Fruit fly (Drosophila melanogaster): ENCODE measurements around the gene Fum3.

Fum3 gene

dm6 chr3L:11418041-11418674, 47.5 kb downstream of the Fum3 start (continued):
- TF ChIP-seq wdn (GFP tag; IDR thresholded peaks at IDR 0.05) (peak; percentile 79), Doc2 (GFP tag; IDR thresholded peaks at IDR 0.05) (peak; percentile 91), CG7745 (tag; optimal IDR thresholded peaks at IDR 0.05) (peak; percentile 74), sd (tag; optimal IDR thresholded peaks at IDR 0.05) (peak; percentile 71), CG12942 (GFP tag; optimal IDR thresholded peaks at IDR 0.05) (peak; percentile 75), Sry-β (GFP tag; optimal IDR thresholded peaks at IDR 0.05) (peak; percentile 44), CG15479 (GFP tag; optimal IDR thresholded peaks at IDR 0.05) (peak; percentile 24), CG7963 (GFP tag; IDR thresholded peaks at IDR 0.05; ENCODE audit: partially characterized antibody) (no peak), Awh (GFP tag; IDR thresholded peaks at IDR 0.05) (peak; percentile 88), CG12659 (GFP tag; optimal IDR thresholded peaks at IDR 0.05) (peak; percentile 93), CG9932 (GFP tag; IDR thresholded peaks at IDR 0.05) (peak; percentile 93), caup (GFP tag; optimal IDR thresholded peaks at IDR 0.05; ENCODE audit: severe bottlenecking) (peak; percentile 81), ERR (GFP tag; optimal IDR thresholded peaks at IDR 0.05) (peak; percentile 72), CG18476 (GFP tag; optimal IDR thresholded peaks at IDR 0.05) (peak; percentile 89), Oaz (GFP tag; IDR thresholded peaks at IDR 0.05) (peak; percentile 94), pum (GFP tag; optimal IDR thresholded peaks at IDR 0.05) (peak; percentile 88), sima (GFP tag; optimal IDR thresholded peaks at IDR 0.05) (no peak), sqz (GFP tag; optimal IDR thresholded peaks at IDR 0.05) (peak; percentile 84), C15 (GFP tag; IDR thresholded peaks at IDR 0.05) (peak; percentile 76; the same call in 2 of the 3 replicates), ase (GFP tag; IDR thresholded peaks at IDR 0.05) (peak; percentile 97), CG10959 (GFP tag; IDR thresholded peaks at IDR 0.05) (peak; percentile 94), PHDP (tag; optimal IDR thresholded peaks at IDR 0.05) (peak; percentile 93), gsb (GFP tag; IDR thresholded peaks at IDR 0.05) (peak; percentile 80), sc (optimal IDR thresholded peaks at IDR 0.05) (no peak), sc (GFP tag; optimal IDR thresholded peaks at IDR 0.05) (peak; percentile 89), pb (GFP tag; optimal IDR thresholded peaks at IDR 0.05) (peak; percentile 56), nerfin-1 (tag; optimal IDR thresholded peaks at IDR 0.05) (peak; percentile 95), fd64A (GFP tag; optimal IDR thresholded peaks at IDR 0.05) (peak; percentile 81), Fer1 (GFP tag; optimal IDR thresholded peaks at IDR 0.05) (peak; percentile 92), E2f1 (GFP tag; IDR thresholded peaks at IDR 0.05) (peak; percentile 93), CG12769 (tag; optimal IDR thresholded peaks at IDR 0.05) (peak; percentile 94), fd102C (GFP tag; optimal IDR thresholded peaks at IDR 0.05) (peak; percentile 36), tgo (GFP tag; IDR thresholded peaks at IDR 0.05) (peak; percentile 96), NfI (GFP tag; optimal IDR thresholded peaks at IDR 0.05) (peak; percentile 88), Ada2b (GFP tag; IDR thresholded peaks at IDR 0.05) (peak; percentile 89), scrt (GFP tag; optimal IDR thresholded peaks at IDR 0.05) (peak; percentile 79), nmo (GFP tag; optimal IDR thresholded peaks at IDR 0.05) (peak; percentile 96), Usf (GFP tag; optimal IDR thresholded peaks at IDR 0.05) (peak; percentile 86), peb (GFP tag; IDR thresholded peaks at IDR 0.05) (peak; percentile 91), CG2889 (GFP tag; IDR thresholded peaks at IDR 0.05) (peak; percentile 96), abd-A (tag; optimal IDR thresholded peaks at IDR 0.05) (peak; percentile 31), Hr78 (GFP tag; optimal IDR thresholded peaks at IDR 0.05) (peak in 1 of 2 experiments; percentile 83), bigmax (GFP tag; optimal IDR thresholded peaks at IDR 0.05) (no peak), jing (GFP tag; optimal IDR thresholded peaks at IDR 0.05) (peak; percentile 93), shn (GFP tag; optimal IDR thresholded peaks at IDR 0.05) (peak; percentile 91), CG4820 (GFP tag; optimal IDR thresholded peaks at IDR 0.05) (peak; percentile 95), yki (optimal IDR thresholded peaks at IDR 0.05) (no peak), CG30431 (GFP tag; optimal IDR thresholded peaks at IDR 0.05) (peak; percentile 94), wek (GFP tag; optimal IDR thresholded peaks at IDR 0.05) (peak; percentile 81), sim (GFP tag; IDR thresholded peaks at IDR 0.05) (peak; percentile 92)

All from whole organism, embryonic.